Worm (Caenorhabditis elegans) whole organism, midembryonic: ENCODE measurements around the gene C16C10.4.

Experiments
- cog-1 ChIP-seq: sonication (generic microtip); optimal IDR thresholded peaks from 2 replicates; lab custom pipeline; 2016; ENCODE audit warnings: missing genetic modification characterization, missing compliant biosample characterization
- flt-1 ChIP-seq: fragments of 200-800 bp; sonication (Bioruptor generic); IDR thresholded peaks from 2 replicates; pipeline ENCODE4 v1.3.6; 2022; ENCODE audit warnings: missing genetic modification characterization, missing compliant biosample characterization
- klf-2 ChIP-seq: fragments of 200-800 bp; sonication (Bioruptor generic); conservative IDR thresholded peaks from 2 replicates; pipeline ENCODE4 v1.3.6; 2022; ENCODE audit warnings: missing genetic modification reagents, missing genetic modification characterization, missing compliant biosample characterization
- med-1 ChIP-seq: sonication (generic microtip); optimal IDR thresholded peaks from 2 replicates; lab custom pipeline; 2017; ENCODE audit warnings: missing genetic modification characterization, mild to moderate bottlenecking, missing compliant biosample characterization, antibody characterized with exemption, missing genetic modification reagents; ENCODE audit not compliant: insufficient read depth
- ref-1 ChIP-seq: fragments of 200-800 bp; sonication (Bioruptor generic); conservative IDR thresholded peaks from 2 replicates; pipeline ENCODE4 v1.3.6; 2022; ENCODE audit warnings: missing genetic modification reagents, missing genetic modification characterization, missing compliant biosample characterization
- ztf-29 ChIP-seq: fragments of 200-800 bp; sonication (Bioruptor generic); IDR thresholded peaks from 2 replicates; pipeline ENCODE4 v1.3.6; 2022; ENCODE audit warnings: missing genetic modification reagents, missing genetic modification characterization, missing compliant biosample characterization

ce11 chrIII:4220864-4221263 lies 49.7 kb downstream of the C16C10.4 start:
- TF ChIP-seq flt-1 (GFP tag; lab: Robert Waterston, UW) = no peak
- no peak for TF ChIP-seq ztf-29 (GFP tag; lab: Robert Waterston, UW)
- no peak for TF ChIP-seq cog-1 (tag; lab: Kevin White, UChicago)
- no peak for TF ChIP-seq klf-2
- no peak for TF ChIP-seq ref-1 (GFP tag; lab: Robert Waterston, UW)
- TF ChIP-seq med-1 (GFP tag; lab: Kevin White, UChicago) = no peak
